Fruit fly (Drosophila melanogaster) whole organism, embryonic: ENCODE data around the gene CG4611.

ENCODE experiments used
- B-H1 ChIP-seq: fragments of 200-800 bp; sonication (Bioruptor generic); IDR thresholded peaks from 3 replicates; pipeline ENCODE4 v1.3.6; 2022; ENCODE audit warnings: missing biosample characterization, missing genetic modification characterization
- Bteb2 ChIP-seq: fragments of 200-800 bp; sonication (Bioruptor generic); optimal IDR thresholded peaks from 2 replicates; lab custom pipeline; 2016; ENCODE audit warnings: missing biosample characterization, missing genetic modification characterization
- CG11247 ChIP-seq: fragments of 200-800 bp; sonication (Bioruptor generic); IDR thresholded peaks from 2 replicates; pipeline ENCODE4 v1.3.6; 2022; ENCODE audit warnings: missing biosample characterization, missing genetic modification characterization
- CG11560 ChIP-seq: fragments of 200-800 bp; sonication (Bioruptor generic); IDR thresholded peaks from 3 replicates; pipeline ENCODE4 v1.3.6; 2022; ENCODE audit warnings: missing biosample characterization, missing genetic modification characterization
- CG12219 ChIP-seq: fragments of 200-800 bp; sonication (Bioruptor generic); optimal IDR thresholded peaks from 3 replicates; lab custom pipeline; 2018; ENCODE audit warnings: missing biosample characterization, mild to moderate bottlenecking, missing genetic modification characterization
- CG12391 ChIP-seq: fragments of 200-800 bp; sonication (Bioruptor generic); optimal IDR thresholded peaks from 3 replicates; lab custom pipeline; 2018; ENCODE audit warnings: missing biosample characterization, mild to moderate bottlenecking, missing genetic modification characterization, moderate library complexity
- CG13296 ChIP-seq: fragments of 200-800 bp; sonication (Bioruptor generic); optimal IDR thresholded peaks from 3 replicates; lab custom pipeline; 2018; ENCODE audit warnings: missing biosample characterization, mild to moderate bottlenecking, missing genetic modification characterization
- CG13894 ChIP-seq: fragments of 200-800 bp; sonication (Bioruptor generic); optimal IDR thresholded peaks from 3 replicates; lab custom pipeline; 2018; ENCODE audit warnings: missing biosample characterization, mild to moderate bottlenecking, missing genetic modification characterization, moderate library complexity
- CG14014 ChIP-seq: fragments of 200-800 bp; sonication (Bioruptor generic); IDR thresholded peaks from 2 replicates; pipeline ENCODE4 v1.3.6; 2022; ENCODE audit warnings: missing biosample characterization, missing genetic modification characterization
- CG15073 ChIP-seq: fragments of 200-800 bp; sonication (Bioruptor generic); optimal IDR thresholded peaks from 2 replicates; lab custom pipeline; 2016; ENCODE audit warnings: missing biosample characterization, missing genetic modification characterization
- CG15696 ChIP-seq: fragments of 200-800 bp; sonication (Bioruptor generic); optimal IDR thresholded peaks from 2 replicates; lab custom pipeline; 2019; ENCODE audit warnings: missing biosample characterization, mild to moderate bottlenecking, missing genetic modification characterization, moderate library complexity
- CG1602 ChIP-seq: fragments of 200-800 bp; sonication (Bioruptor generic); optimal IDR thresholded peaks from 3 replicates; lab custom pipeline; 2016; ENCODE audit warnings: missing biosample characterization, missing genetic modification characterization
- CG16779 ChIP-seq: fragments of 200-800 bp; sonication (Bioruptor generic); IDR thresholded peaks from 2 replicates; pipeline ENCODE4 v1.3.6; 2022; ENCODE audit warnings: missing biosample characterization, missing genetic modification characterization
- CG17361 ChIP-seq: fragments of 200-800 bp; sonication (Bioruptor generic); IDR thresholded peaks from 3 replicates; pipeline ENCODE4 v1.3.6; 2022; ENCODE audit warnings: missing biosample characterization, missing genetic modification characterization
- CG18011 ChIP-seq: fragments of 200-800 bp; sonication (Bioruptor generic); optimal IDR thresholded peaks from 2 replicates; lab custom pipeline; 2017; ENCODE audit warnings: missing biosample characterization, missing genetic modification characterization, mild to moderate bottlenecking, moderate library complexity, missing genotype
- CG18476 ChIP-seq: fragments of 200-800 bp; sonication (Bioruptor generic); optimal IDR thresholded peaks from 2 replicates; lab custom pipeline; 2016; ENCODE audit warnings: missing biosample characterization, mild to moderate bottlenecking, missing genetic modification characterization
- CG2129 ChIP-seq: fragments of 200-800 bp; sonication (Bioruptor generic); IDR thresholded peaks from 2 replicates; pipeline ENCODE4 v1.3.6; 2022; ENCODE audit warnings: missing biosample characterization, missing genetic modification characterization; ENCODE audit not compliant: partially characterized antibody
- CG2199 ChIP-seq: fragments of 200-800 bp; sonication (Bioruptor generic); IDR thresholded peaks from 3 replicates; pipeline ENCODE4 v1.3.6; 2022; ENCODE audit warnings: missing biosample characterization, missing genetic modification characterization
- CG2678 ChIP-seq: fragments of 200-800 bp; sonication (Bioruptor generic); optimal IDR thresholded peaks from 3 replicates; lab custom pipeline; 2019; ENCODE audit warnings: missing biosample characterization, mild to moderate bottlenecking, missing genetic modification characterization, moderate library complexity
- CG33213 ChIP-seq: fragments of 200-800 bp; sonication (Bioruptor generic); optimal IDR thresholded peaks from 3 replicates; lab custom pipeline; 2016; ENCODE audit warnings: missing biosample characterization, missing genetic modification characterization
- CG6813 ChIP-seq: fragments of 200-800 bp; sonication (Bioruptor generic); optimal IDR thresholded peaks from 2 replicates; lab custom pipeline; 2017; ENCODE audit warnings: missing biosample characterization, missing genetic modification characterization, mild to moderate bottlenecking, moderate library complexity, missing genetic modification reagents
- CG7963 ChIP-seq: fragments of 200-800 bp; sonication (Bioruptor generic); IDR thresholded peaks from 3 replicates; pipeline ENCODE4 v1.3.6; 2022; ENCODE audit warnings: missing biosample characterization, missing genetic modification characterization; ENCODE audit not compliant: partially characterized antibody
- Drgx ChIP-seq: fragments of 200-800 bp; sonication (Bioruptor generic); IDR thresholded peaks from 2 replicates; pipeline ENCODE4 v1.3.6; 2022; ENCODE audit warnings: missing biosample characterization, missing genetic modification characterization
- Elba2 ChIP-seq: fragments of 200-800 bp; sonication (Bioruptor generic); optimal IDR thresholded peaks from 3 replicates; lab custom pipeline; 2016; ENCODE audit warnings: missing biosample characterization, missing genetic modification characterization
- Hey ChIP-seq: fragments of 200-800 bp; sonication (Bioruptor generic); optimal IDR thresholded peaks from 3 replicates; lab custom pipeline; 2018; ENCODE audit warnings: missing biosample characterization, mild to moderate bottlenecking, missing genetic modification characterization
- Hmr ChIP-seq: fragments of 200-800 bp; sonication (Bioruptor generic); optimal IDR thresholded peaks from 3 replicates; lab custom pipeline; 2017; ENCODE audit warnings: mild to moderate bottlenecking, missing biosample characterization, missing genetic modification reagents, missing genetic modification characterization
- Hr39 ChIP-seq: fragments of >200 bp; optimal IDR thresholded peaks from 2 replicates; lab custom pipeline; 2017
- Lhr ChIP-seq: fragments of 200-800 bp; sonication (Bioruptor generic); optimal IDR thresholded peaks from 3 replicates; lab custom pipeline; 2017; ENCODE audit warnings: mild to moderate bottlenecking, missing biosample characterization, missing genetic modification reagents, missing genetic modification characterization
- MBD-R2 ChIP-seq: fragments of 200-800 bp; sonication (Bioruptor generic); IDR thresholded peaks from 2 replicates; pipeline ENCODE4 v1.3.6; 2022; ENCODE audit warnings: missing biosample characterization, missing genetic modification characterization
- MTF-1 ChIP-seq: fragments of 200-800 bp; sonication (Bioruptor generic); optimal IDR thresholded peaks from 2 replicates; lab custom pipeline; 2018; ENCODE audit warnings: missing biosample characterization, mild to moderate bottlenecking, missing genetic modification characterization, borderline replicate concordance
- Mes4 ChIP-seq: fragments of 200-800 bp; sonication (Bioruptor generic); optimal IDR thresholded peaks from 2 replicates; lab custom pipeline; 2016; ENCODE audit warnings: missing biosample characterization, missing genetic modification characterization
- aop ChIP-seq: fragments of 200-800 bp; sonication (Bioruptor generic); IDR thresholded peaks from 2 replicates; pipeline ENCODE4 v1.3.6; 2022; ENCODE audit warnings: missing biosample characterization, missing genetic modification characterization
- ara ChIP-seq: fragments of 200-800 bp; sonication (Bioruptor generic); IDR thresholded peaks from 2 replicates; pipeline ENCODE4 v1.3.6; 2022; ENCODE audit warnings: missing biosample characterization, missing genetic modification characterization
- bsh ChIP-seq, 2 experiments: fragments of 200-800 bp; sonication (Bioruptor generic); optimal IDR thresholded peaks; 2 replicates each; lab custom pipeline; 2017 to 2018; ENCODE audit warnings: mild to moderate bottlenecking in 2 of 2, missing biosample characterization in 2 of 2, missing genetic modification characterization in 2 of 2, moderate library complexity in 1 of 2
- dan ChIP-seq: fragments of 200-800 bp; sonication (Bioruptor generic); IDR thresholded peaks from 2 replicates; pipeline ENCODE4 v1.3.6; 2022; ENCODE audit warnings: missing biosample characterization, missing genetic modification characterization
- esg ChIP-seq: fragments of 200-800 bp; sonication (Bioruptor generic); conservative IDR thresholded peaks from 2 replicates; pipeline ENCODE4 v1.3.6; 2022; ENCODE audit warnings: missing biosample characterization, missing genetic modification characterization
- gce ChIP-seq: fragments of 200-800 bp; sonication (Bioruptor generic); IDR thresholded peaks from 3 replicates; pipeline ENCODE4 v1.3.6; 2022; ENCODE audit warnings: missing biosample characterization, missing genetic modification characterization
- gfzf ChIP-seq: fragments of 200-800 bp; sonication (Bioruptor generic); optimal IDR thresholded peaks from 2 replicates; lab custom pipeline; 2016; ENCODE audit warnings: missing biosample characterization, mild to moderate bottlenecking, missing genetic modification characterization, moderate library complexity
- insv ChIP-seq, 2 experiments: fragments of 200-800 bp; sonication (Bioruptor generic); optimal IDR thresholded peaks; 3 replicates each; lab custom pipeline; 2016 to 2018; ENCODE audit warnings: missing biosample characterization in 2 of 2, missing genetic modification characterization in 2 of 2
- nom ChIP-seq: fragments of 200-800 bp; sonication (Bioruptor generic); optimal IDR thresholded peaks from 2 replicates; lab custom pipeline; 2017; ENCODE audit warnings: missing biosample characterization, missing genetic modification characterization, mild to moderate bottlenecking, moderate library complexity, missing genetic modification reagents
- odd ChIP-seq: fragments of 200-800 bp; sonication (Bioruptor generic); optimal IDR thresholded peaks from 2 replicates; lab custom pipeline; 2017; ENCODE audit warnings: missing biosample characterization, mild to moderate bottlenecking, missing genetic modification characterization
- org-1 ChIP-seq: fragments of 200-800 bp; sonication (Bioruptor generic); optimal IDR thresholded peaks from 2 replicates; lab custom pipeline; 2017; ENCODE audit warnings: missing biosample characterization, missing genetic modification characterization
- p53 ChIP-seq: fragments of 200-800 bp; sonication (Bioruptor generic); optimal IDR thresholded peaks from 2 replicates; lab custom pipeline; 2016; ENCODE audit warnings: missing biosample characterization, missing genetic modification characterization
- pb ChIP-seq: fragments of 200-800 bp; sonication (Bioruptor generic); optimal IDR thresholded peaks from 3 replicates; lab custom pipeline; 2016; ENCODE audit warnings: missing biosample characterization, missing genetic modification characterization
- pho ChIP-seq: fragments of 200-800 bp; sonication (Bioruptor generic); optimal IDR thresholded peaks from 2 replicates; lab custom pipeline; 2016; ENCODE audit warnings: missing biosample characterization, missing genetic modification characterization
- pros ChIP-seq: fragments of 200-800 bp; sonication (Bioruptor generic); optimal IDR thresholded peaks from 3 replicates; lab custom pipeline; 2019; ENCODE audit warnings: missing biosample characterization, mild to moderate bottlenecking, missing genetic modification characterization, moderate library complexity
- ranshi ChIP-seq: fragments of 200-800 bp; sonication (Bioruptor generic); IDR thresholded peaks from 2 replicates; pipeline ENCODE4 v1.3.6; 2022; ENCODE audit warnings: missing biosample characterization, missing genetic modification characterization
- scrt ChIP-seq: fragments of 200-800 bp; sonication (Bioruptor generic); optimal IDR thresholded peaks from 2 replicates; lab custom pipeline; 2018; ENCODE audit warnings: missing biosample characterization, mild to moderate bottlenecking, missing genetic modification characterization, moderate library complexity
- sna ChIP-seq: fragments of 200-800 bp; sonication (Bioruptor generic); IDR thresholded peaks from 2 replicates; pipeline ENCODE4 v1.3.6; 2022; ENCODE audit warnings: missing biosample characterization, missing genetic modification characterization; ENCODE audit not compliant: partially characterized antibody
- stwl ChIP-seq: fragments of 200-800 bp; sonication (Bioruptor generic); optimal IDR thresholded peaks from 3 replicates; lab custom pipeline; 2018; ENCODE audit warnings: missing biosample characterization, mild to moderate bottlenecking, missing genetic modification characterization, moderate library complexity

CG4611 gene

dm6 chr3L:5133704-5134430, 2.3 kb upstream of the CG4611 start, which contains the start of gene Yod1 (continued):
- peak; percentile 32; the same call in 1 of the 3 replicates for TF ChIP-seq CG17361 (GFP tag; lab: Robert Waterston, UW)
- TF ChIP-seq Hmr (GFP tag; lab: Kevin White, UChicago), result no peak
- no peak for TF ChIP-seq dan (GFP tag; lab: Robert Waterston, UW)
- TF ChIP-seq CG2129 (GFP tag; lab: Robert Waterston, UW), result peak; percentile 21; the same call in 1 of the 2 replicates
- no peak for TF ChIP-seq odd (GFP tag; lab: Kevin White, UChicago)
- TF ChIP-seq Elba2 (GFP tag; lab: Kevin White, UChicago), result no peak
- TF ChIP-seq CG12391, result peak; percentile 18
- no peak for TF ChIP-seq pb (GFP tag; lab: Kevin White, UChicago)
- no peak for TF ChIP-seq CG1602 (GFP tag; lab: Kevin White, UChicago)
- TF ChIP-seq CG14014 (GFP tag; lab: Robert Waterston, UW), result no peak
- TF ChIP-seq p53 (GFP tag; lab: Kevin White, UChicago), result no peak
- TF ChIP-seq gce (GFP tag; lab: Robert Waterston, UW), result no peak
- TF ChIP-seq pho (GFP tag; lab: Kevin White, UChicago), result no peak
- TF ChIP-seq CG2199 (GFP tag; lab: Robert Waterston, UW), result no peak
- TF ChIP-seq sna (GFP tag; lab: Robert Waterston, UW), result peak; percentile 77
- TF ChIP-seq org-1 (GFP tag; lab: Kevin White, UChicago), result no peak
- no peak for TF ChIP-seq MTF-1 (GFP tag; lab: Kevin White, UChicago)
- peak; percentile 2 for TF ChIP-seq nom (GFP tag; lab: Kevin White, UChicago)
- TF ChIP-seq Lhr (GFP tag; lab: Kevin White, UChicago), result peak; percentile 51
- TF ChIP-seq stwl (tag; lab: Kevin White, UChicago), result peak; percentile 97
- TF ChIP-seq CG11560 (tag; lab: Robert Waterston, UW), result peak; percentile 96
- TF ChIP-seq Drgx (GFP tag; lab: Robert Waterston, UW), result no peak
- peak; percentile 32 for TF ChIP-seq gfzf
- TF ChIP-seq CG16779 (GFP tag; lab: Robert Waterston, UW), result no peak
- no peak for TF ChIP-seq CG6813 (GFP tag; lab: Kevin White, UChicago)
- TF ChIP-seq ara (GFP tag; lab: Robert Waterston, UW), result no peak
- no peak for TF ChIP-seq CG11247 (GFP tag; lab: Robert Waterston, UW)
- no peak for TF ChIP-seq Bteb2 (GFP tag; lab: Kevin White, UChicago)
- TF ChIP-seq scrt, result no peak
- TF ChIP-seq CG15696 (tag; lab: Kevin White, UChicago), result no peak
- no peak for TF ChIP-seq Hr39 (lab: Kevin White, UChicago)
- TF ChIP-seq CG13894, result no peak
- no peak for TF ChIP-seq ranshi
- no peak for TF ChIP-seq Hey
- no peak for TF ChIP-seq CG33213
- no peak for TF ChIP-seq CG13296 (GFP tag; lab: Kevin White, UChicago)
- no peak for TF ChIP-seq Mes4
- no peak for TF ChIP-seq CG15073 (GFP tag; lab: Kevin White, UChicago)
- no peak for TF ChIP-seq B-H1 (GFP tag; lab: Robert Waterston, UW)
- no peak for TF ChIP-seq aop (GFP tag; lab: Robert Waterston, UW)
- TF ChIP-seq CG18476 (GFP tag; lab: Kevin White, UChicago), result no peak
- no peak for TF ChIP-seq bsh (GFP tag; optimal IDR thresholded peaks at IDR 0.05; lab: Kevin White, UChicago)
- no peak for TF ChIP-seq CG18011 (GFP tag; lab: Kevin White, UChicago)
- TF ChIP-seq insv (GFP tag; optimal IDR thresholded peaks at IDR 0.05; lab: Kevin White, UChicago), result no peak
- TF ChIP-seq CG7963 (GFP tag; lab: Robert Waterston, UW), result peak; percentile 73
- TF ChIP-seq esg (GFP tag; lab: Robert Waterston, UW), result no peak
- peak; percentile 49 for TF ChIP-seq MBD-R2 (GFP tag; lab: Robert Waterston, UW)
- TF ChIP-seq CG12219 (GFP tag; lab: Kevin White, UChicago), result no peak
- TF ChIP-seq pros, result no peak
- no peak for TF ChIP-seq CG2678 (tag; lab: Kevin White, UChicago)
